Fruit fly (Drosophila melanogaster) whole organism, embryonic: ENCODE measurements around the gene Acn.
A peak's percentile ranks its signal among the peaks of the same experiment; 100 is the strongest.

Source experiments
- Abd-B ChIP-seq: fragments of 200-800 bp; sonication (Bioruptor generic); optimal IDR thresholded peaks from 2 replicates; lab custom pipeline; 2018; ENCODE audit warnings: missing biosample characterization, mild to moderate bottlenecking, missing genetic modification characterization, moderate library complexity
- Atf6 ChIP-seq: fragments of 200-800 bp; sonication (Bioruptor generic); IDR thresholded peaks from 2 replicates; pipeline ENCODE4 v1.3.6; 2022; ENCODE audit warnings: missing biosample characterization, missing genetic modification characterization
- Bgb ChIP-seq: fragments of 200-800 bp; sonication (Bioruptor generic); IDR thresholded peaks from 2 replicates; pipeline ENCODE4 v1.3.6; 2022; ENCODE audit warnings: missing biosample characterization, missing genetic modification characterization; ENCODE audit not compliant: partially characterized antibody
- CG10147 ChIP-seq: fragments of 200-800 bp; sonication (Bioruptor generic); optimal IDR thresholded peaks from 2 replicates; lab custom pipeline; 2019; ENCODE audit warnings: missing biosample characterization, mild to moderate bottlenecking, missing genetic modification characterization, moderate library complexity
- CG10431 ChIP-seq: fragments of 200-800 bp; sonication (Bioruptor generic); optimal IDR thresholded peaks from 3 replicates; lab custom pipeline; 2018; ENCODE audit warnings: missing biosample characterization, mild to moderate bottlenecking, missing genetic modification characterization
- CG11247 ChIP-seq: fragments of 200-800 bp; sonication (Bioruptor generic); IDR thresholded peaks from 2 replicates; pipeline ENCODE4 v1.3.6; 2022; ENCODE audit warnings: missing biosample characterization, missing genetic modification characterization
- CG12219 ChIP-seq: fragments of 200-800 bp; sonication (Bioruptor generic); optimal IDR thresholded peaks from 3 replicates; lab custom pipeline; 2018; ENCODE audit warnings: missing biosample characterization, mild to moderate bottlenecking, missing genetic modification characterization
- CG13287 ChIP-seq: fragments of 200-800 bp; sonication (Bioruptor generic); IDR thresholded peaks from 2 replicates; pipeline ENCODE4 v1.3.6; 2022; ENCODE audit warnings: missing biosample characterization, missing genetic modification characterization; ENCODE audit not compliant: partially characterized antibody
- CG14667 ChIP-seq: fragments of 200-800 bp; sonication (Bioruptor generic); IDR thresholded peaks from 2 replicates; pipeline ENCODE4 v1.3.6; 2022; ENCODE audit warnings: missing biosample characterization, missing genetic modification characterization
- CG14710 ChIP-seq: fragments of 200-800 bp; sonication (Bioruptor generic); optimal IDR thresholded peaks from 3 replicates; lab custom pipeline; 2019; ENCODE audit warnings: missing biosample characterization, mild to moderate bottlenecking, missing genetic modification characterization, moderate library complexity
- CG14860 ChIP-seq: fragments of 200-800 bp; sonication (Bioruptor generic); IDR thresholded peaks from 3 replicates; pipeline ENCODE4 v1.3.6; 2022; ENCODE audit warnings: missing biosample characterization, missing genetic modification characterization; ENCODE audit not compliant: partially characterized antibody
- CG15479 ChIP-seq: fragments of 200-800 bp; sonication (Bioruptor generic); optimal IDR thresholded peaks from 3 replicates; lab custom pipeline; 2019; ENCODE audit warnings: missing biosample characterization, mild to moderate bottlenecking, missing genetic modification characterization, moderate library complexity
- CG2120 ChIP-seq: fragments of 200-800 bp; sonication (Bioruptor generic); optimal IDR thresholded peaks from 3 replicates; lab custom pipeline; 2016; ENCODE audit warnings: missing biosample characterization, missing genetic modification characterization
- CG32532 ChIP-seq: fragments of 200-800 bp; sonication (Bioruptor generic); IDR thresholded peaks from 2 replicates; pipeline ENCODE4 v1.3.6; 2022; ENCODE audit warnings: missing biosample characterization, missing genetic modification characterization
- CG34376 ChIP-seq: fragments of 200-800 bp; sonication (Bioruptor generic); optimal IDR thresholded peaks from 2 replicates; lab custom pipeline; 2018; ENCODE audit warnings: missing biosample characterization, mild to moderate bottlenecking, missing genetic modification characterization
- CG4328 ChIP-seq: fragments of 200-800 bp; sonication (Bioruptor generic); optimal IDR thresholded peaks from 3 replicates; lab custom pipeline; 2017; ENCODE audit warnings: missing biosample characterization, missing genetic modification reagents, missing genetic modification characterization
- CG4424 ChIP-seq: fragments of 200-800 bp; sonication (Bioruptor generic); optimal IDR thresholded peaks from 3 replicates; lab custom pipeline; 2016; ENCODE audit warnings: missing biosample characterization, missing genetic modification characterization
- CG5953 ChIP-seq: fragments of 200-800 bp; sonication (Bioruptor generic); IDR thresholded peaks from 2 replicates; pipeline ENCODE4 v1.3.6; 2022; ENCODE audit warnings: missing biosample characterization, missing genetic modification characterization
- CG6765 ChIP-seq: fragments of 200-800 bp; sonication (Bioruptor generic); optimal IDR thresholded peaks from 3 replicates; lab custom pipeline; 2017; ENCODE audit warnings: missing biosample characterization, mild to moderate bottlenecking, missing genetic modification characterization
- CG7357 ChIP-seq: fragments of 200-800 bp; sonication (Bioruptor generic); IDR thresholded peaks from 3 replicates; pipeline ENCODE4 v1.3.6; 2022; ENCODE audit warnings: missing biosample characterization, missing genetic modification characterization
- CG7745 ChIP-seq: fragments of 200-800 bp; sonication (Bioruptor generic); optimal IDR thresholded peaks from 2 replicates; lab custom pipeline; 2018; ENCODE audit warnings: missing biosample characterization, mild to moderate bottlenecking, missing genetic modification characterization, moderate library complexity
- CG7839 ChIP-seq: fragments of 200-800 bp; sonication (Bioruptor generic); optimal IDR thresholded peaks from 3 replicates; lab custom pipeline; 2018; ENCODE audit warnings: missing biosample characterization, mild to moderate bottlenecking, missing genetic modification characterization, moderate library complexity
- CG7963 ChIP-seq: fragments of 200-800 bp; sonication (Bioruptor generic); IDR thresholded peaks from 3 replicates; pipeline ENCODE4 v1.3.6; 2022; ENCODE audit warnings: missing biosample characterization, missing genetic modification characterization; ENCODE audit not compliant: partially characterized antibody
- CG8924 ChIP-seq: fragments of 200-800 bp; optimal IDR thresholded peaks from 3 replicates; lab custom pipeline; 2019; ENCODE audit warnings: missing biosample characterization, mild to moderate bottlenecking, missing genetic modification characterization, moderate library complexity
- Fer2 ChIP-seq: fragments of 200-800 bp; sonication (Bioruptor generic); optimal IDR thresholded peaks from 2 replicates; lab custom pipeline; 2018; ENCODE audit warnings: missing biosample characterization, mild to moderate bottlenecking, missing genetic modification characterization, moderate library complexity
- Lim3 ChIP-seq: fragments of 200-800 bp; sonication (Bioruptor generic); IDR thresholded peaks from 2 replicates; pipeline ENCODE4 v1.3.6; 2022; ENCODE audit warnings: missing biosample characterization, missing genetic modification characterization
- Sin3A ChIP-seq: fragments of >200 bp; optimal IDR thresholded peaks from 2 replicates; lab custom pipeline; 2018
- Sry-δ ChIP-seq: fragments of 200-800 bp; sonication (Bioruptor generic); optimal IDR thresholded peaks from 2 replicates; lab custom pipeline; 2016; ENCODE audit warnings: missing biosample characterization, missing genetic modification characterization
- Usf ChIP-seq: fragments of 200-800 bp; sonication (Bioruptor generic); optimal IDR thresholded peaks from 2 replicates; lab custom pipeline; 2017; ENCODE audit warnings: missing genotype, missing biosample characterization, missing genetic modification characterization
- Vsx1 ChIP-seq: fragments of 200-800 bp; sonication (Bioruptor generic); optimal IDR thresholded peaks from 2 replicates; lab custom pipeline; 2017; ENCODE audit warnings: missing biosample characterization, mild to moderate bottlenecking, missing genetic modification characterization, missing genetic modification reagents
- abd-A ChIP-seq: fragments of 200-800 bp; sonication (Bioruptor generic); optimal IDR thresholded peaks from 3 replicates; lab custom pipeline; 2019; ENCODE audit warnings: missing biosample characterization, mild to moderate bottlenecking, missing genetic modification characterization, moderate library complexity
- amos ChIP-seq: fragments of 200-800 bp; sonication (Bioruptor generic); IDR thresholded peaks from 2 replicates; pipeline ENCODE4 v1.3.6; 2022; ENCODE audit warnings: missing biosample characterization, missing genetic modification characterization; ENCODE audit not compliant: partially characterized antibody
- bab2 ChIP-seq: fragments of 200-800 bp; sonication (Bioruptor generic); optimal IDR thresholded peaks from 2 replicates; lab custom pipeline; 2016; ENCODE audit warnings: missing biosample characterization, missing genetic modification characterization
- caup ChIP-seq: fragments of 200-800 bp; sonication (Bioruptor generic); optimal IDR thresholded peaks from 3 replicates; lab custom pipeline; 2017; ENCODE audit warnings: missing biosample characterization, mild to moderate bottlenecking, missing genetic modification characterization, moderate library complexity; ENCODE audit not compliant: severe bottlenecking
- chinmo ChIP-seq: fragments of 200-800 bp; sonication (Bioruptor generic); IDR thresholded peaks from 4 replicates; pipeline ENCODE4 v1.3.6; 2022; ENCODE audit warnings: missing biosample characterization, missing genetic modification characterization; ENCODE audit not compliant: partially characterized antibody
- croc ChIP-seq: fragments of 200-800 bp; sonication (Bioruptor generic); conservative IDR thresholded peaks from 3 replicates; pipeline ENCODE4 v1.3.6; 2022; ENCODE audit warnings: missing biosample characterization, missing genetic modification characterization
- dpn ChIP-seq, 2 experiments: fragments of 200-800 bp; sonication (Bioruptor generic); optimal IDR thresholded peaks; 3 replicates each; lab custom pipeline; 2016; ENCODE audit warnings: missing biosample characterization in 2 of 2, missing genetic modification characterization in 2 of 2
- emc ChIP-seq: fragments of 200-800 bp; sonication (Bioruptor generic); optimal IDR thresholded peaks from 2 replicates; lab custom pipeline; 2016; ENCODE audit warnings: missing biosample characterization, missing genetic modification characterization
- ems ChIP-seq: fragments of 200-800 bp; sonication (Bioruptor generic); optimal IDR thresholded peaks from 3 replicates; lab custom pipeline; 2016; ENCODE audit warnings: missing biosample characterization, missing genetic modification characterization
- gcm ChIP-seq: fragments of 200-800 bp; sonication (Bioruptor generic); optimal IDR thresholded peaks from 2 replicates; lab custom pipeline; 2019; ENCODE audit warnings: missing biosample characterization, mild to moderate bottlenecking, missing genetic modification characterization, moderate library complexity
- hth ChIP-seq: fragments of >200 bp; optimal IDR thresholded peaks from 2 replicates; lab custom pipeline; 2017; ENCODE audit warnings: inconsistent platforms
- jing ChIP-seq: fragments of 200-800 bp; sonication (Bioruptor generic); optimal IDR thresholded peaks from 2 replicates; lab custom pipeline; 2018; ENCODE audit warnings: missing biosample characterization, mild to moderate bottlenecking, missing genetic modification characterization
- knrl ChIP-seq: fragments of 200-800 bp; sonication (Bioruptor generic); IDR thresholded peaks from 3 replicates; pipeline ENCODE4 v1.3.6; 2022; ENCODE audit warnings: missing biosample characterization, missing genetic modification characterization; ENCODE audit not compliant: partially characterized antibody
- nerfin-1 ChIP-seq: fragments of 200-800 bp; sonication (Bioruptor generic); optimal IDR thresholded peaks from 3 replicates; lab custom pipeline; 2019; ENCODE audit warnings: missing biosample characterization, mild to moderate bottlenecking, missing genetic modification characterization, moderate library complexity
- ro ChIP-seq: fragments of 200-800 bp; sonication (Bioruptor generic); IDR thresholded peaks from 2 replicates; pipeline ENCODE4 v1.3.6; 2022; ENCODE audit warnings: missing biosample characterization, missing genetic modification characterization
- scrt ChIP-seq: fragments of 200-800 bp; sonication (Bioruptor generic); optimal IDR thresholded peaks from 2 replicates; lab custom pipeline; 2018; ENCODE audit warnings: missing biosample characterization, mild to moderate bottlenecking, missing genetic modification characterization, moderate library complexity
- sna ChIP-seq: fragments of 200-800 bp; sonication (Bioruptor generic); IDR thresholded peaks from 2 replicates; pipeline ENCODE4 v1.3.6; 2022; ENCODE audit warnings: missing biosample characterization, missing genetic modification characterization; ENCODE audit not compliant: partially characterized antibody
- vvl ChIP-seq: fragments of 200-800 bp; sonication (Bioruptor generic); IDR thresholded peaks from 2 replicates; pipeline ENCODE4 v1.3.6; 2022; ENCODE audit warnings: missing biosample characterization, missing genetic modification characterization
- z ChIP-seq: fragments of 200-800 bp; sonication (Bioruptor generic); IDR thresholded peaks from 3 replicates; pipeline ENCODE4 v1.3.6; 2022; ENCODE audit warnings: missing biosample characterization, missing genetic modification characterization

Gene Acn

dm6 chr2L:19034213-19034929, 10.8 kb upstream of the Acn start, which contains the start of the genes mib2 and CG31800 (continued):
- no peak for TF ChIP-seq nerfin-1 (tag; lab: Kevin White, UChicago)
- no peak for TF ChIP-seq CG7839 (tag; lab: Kevin White, UChicago)
- TF ChIP-seq CG13287 (GFP tag; lab: Robert Waterston, UW), result peak; percentile 78
- peak; percentile 42 for TF ChIP-seq CG2120 (GFP tag; lab: Kevin White, UChicago)
- peak; percentile 93 for TF ChIP-seq Sry-δ (GFP tag; lab: Kevin White, UChicago)
- no peak for TF ChIP-seq gcm (GFP tag; lab: Kevin White, UChicago)
- TF ChIP-seq CG7357, result no peak
- peak; percentile 89 for TF ChIP-seq Bgb (GFP tag; lab: Robert Waterston, UW)
- TF ChIP-seq CG14667 (GFP tag; lab: Robert Waterston, UW), result no peak
- no peak for TF ChIP-seq hth
- peak; percentile 12 for TF ChIP-seq Sin3A (lab: Kevin White, UChicago)
- peak; percentile 88 for TF ChIP-seq amos (GFP tag; lab: Robert Waterston, UW)
- no peak for TF ChIP-seq Atf6 (GFP tag; lab: Robert Waterston, UW)
- TF ChIP-seq CG5953 (GFP tag; lab: Robert Waterston, UW), result no peak
- TF ChIP-seq CG10431 (GFP tag; lab: Kevin White, UChicago), result no peak
- TF ChIP-seq jing (GFP tag; lab: Kevin White, UChicago), result no peak
- no peak for TF ChIP-seq Fer2 (tag; lab: Kevin White, UChicago)
- TF ChIP-seq knrl (GFP tag; lab: Robert Waterston, UW), result peak; percentile 86
- no peak for TF ChIP-seq CG11247 (GFP tag; lab: Robert Waterston, UW)
- no peak for TF ChIP-seq CG4424 (GFP tag; lab: Kevin White, UChicago)
- TF ChIP-seq CG4328 (GFP tag; lab: Kevin White, UChicago), result no peak
- TF ChIP-seq Usf (GFP tag; lab: Kevin White, UChicago), result no peak
- TF ChIP-seq ems, result no peak
- TF ChIP-seq croc (GFP tag; lab: Robert Waterston, UW), result no peak
- no peak for TF ChIP-seq bab2 (GFP tag; lab: Kevin White, UChicago)
- TF ChIP-seq CG32532 (GFP tag; lab: Robert Waterston, UW), result no peak
- peak; percentile 83 for TF ChIP-seq sna (GFP tag; lab: Robert Waterston, UW)
- peak; percentile 32 for TF ChIP-seq CG10147 (GFP tag; lab: Kevin White, UChicago)
- peak; percentile 8; the same call in 1 of the 2 replicates for TF ChIP-seq vvl (GFP tag; lab: Robert Waterston, UW)
- TF ChIP-seq Lim3 (GFP tag; lab: Robert Waterston, UW), result no peak
- TF ChIP-seq emc (GFP tag; lab: Kevin White, UChicago), result no peak
- TF ChIP-seq abd-A (tag; lab: Kevin White, UChicago), result peak; percentile 74
- TF ChIP-seq Abd-B (GFP tag; lab: Kevin White, UChicago), result peak; percentile 37
- no peak for TF ChIP-seq CG34376 (GFP tag; lab: Kevin White, UChicago)
- peak; percentile 86 for TF ChIP-seq CG7963
- no peak for TF ChIP-seq Vsx1
- no peak for TF ChIP-seq CG6765 (GFP tag; lab: Kevin White, UChicago)
- TF ChIP-seq caup (GFP tag; lab: Kevin White, UChicago), result no peak
- peak; percentile 27 for TF ChIP-seq CG14710
- no peak for TF ChIP-seq CG15479 (GFP tag; lab: Kevin White, UChicago)
- TF ChIP-seq CG12219, result no peak
- peak in 1 of 2 experiments; percentile 0 for TF ChIP-seq dpn (GFP tag; optimal IDR thresholded peaks at IDR 0.05; lab: Kevin White, UChicago)
- TF ChIP-seq CG7745 (tag; lab: Kevin White, UChicago), result no peak
- peak; percentile 76 for TF ChIP-seq CG14860 (GFP tag; lab: Robert Waterston, UW)
- peak; percentile 17 for TF ChIP-seq scrt
- TF ChIP-seq CG8924 (tag; lab: Kevin White, UChicago), result peak; percentile 16
- no peak for TF ChIP-seq ro (GFP tag; lab: Robert Waterston, UW)
- TF ChIP-seq chinmo (GFP tag; lab: Robert Waterston, UW), result peak; percentile 82; the same call in 2 of the 4 replicates
- TF ChIP-seq z, result no peak
